Worm (Caenorhabditis elegans) whole organism, late embryonic: ENCODE measurements around the gene T22D1.3.
A peak's percentile ranks its signal among the peaks of the same experiment; 100 is the strongest.

Source experiments
- K09A11.1 ChIP-seq: sonication (generic microtip); optimal IDR thresholded peaks from 2 replicates; lab custom pipeline; 2017; ENCODE audit warnings: antibody characterized with exemption, mild to moderate bottlenecking, missing genetic modification characterization, missing compliant biosample characterization; ENCODE audit not compliant: insufficient read depth
- T23F11.4 ChIP-seq: fragments of 200-800 bp; sonication (Bioruptor generic); optimal IDR thresholded peaks from 2 replicates; lab custom pipeline; 2018; ENCODE audit warnings: mild to moderate bottlenecking, missing genetic modification characterization, missing compliant biosample characterization
- Y22D7AL.16 ChIP-seq: sonication (generic microtip); optimal IDR thresholded peaks from 2 replicates; lab custom pipeline; 2016; ENCODE audit warnings: missing genetic modification characterization, missing compliant biosample characterization
- ahr-1 ChIP-seq: sonication (generic microtip); optimal IDR thresholded peaks from 2 replicates; lab custom pipeline; 2016; ENCODE audit warnings: missing genetic modification characterization, missing compliant biosample characterization
- ceh-2 ChIP-seq: sonication (generic microtip); optimal IDR thresholded peaks from 2 replicates; lab custom pipeline; 2016; ENCODE audit warnings: missing genotype, missing genetic modification characterization, missing compliant biosample characterization
- ceh-31 ChIP-seq: sonication (generic microtip); optimal IDR thresholded peaks from 2 replicates; lab custom pipeline; 2016; ENCODE audit warnings: missing genetic modification characterization, missing compliant biosample characterization
- ceh-34 ChIP-seq: sonication (generic microtip); optimal IDR thresholded peaks from 2 replicates; lab custom pipeline; 2016; ENCODE audit warnings: mild to moderate bottlenecking, missing genetic modification characterization, missing compliant biosample characterization
- ceh-48 ChIP-seq: sonication (generic microtip); optimal IDR thresholded peaks from 2 replicates; lab custom pipeline; 2016; ENCODE audit warnings: missing genetic modification characterization, inconsistent platforms, missing compliant biosample characterization
- elt-2 ChIP-seq: sonication (generic microtip); optimal IDR thresholded peaks from 2 replicates; lab custom pipeline; 2016; ENCODE audit warnings: missing genetic modification reagents, missing genetic modification characterization, missing compliant biosample characterization
- hlh-15 ChIP-seq: sonication (generic microtip); optimal IDR thresholded peaks from 2 replicates; lab custom pipeline; 2016; ENCODE audit warnings: missing genetic modification characterization, missing compliant biosample characterization
- lim-6 ChIP-seq: sonication (generic microtip); optimal IDR thresholded peaks from 2 replicates; lab custom pipeline; 2016; ENCODE audit warnings: missing genetic modification characterization, missing compliant biosample characterization
- lin-11 ChIP-seq: fragments of 200-800 bp; sonication (Bioruptor generic); optimal IDR thresholded peaks from 2 replicates; lab custom pipeline; 2018; ENCODE audit warnings: mild to moderate bottlenecking, missing genetic modification characterization, missing compliant biosample characterization
- mec-3 ChIP-seq: sonication (generic microtip); optimal IDR thresholded peaks from 2 replicates; lab custom pipeline; 2016; ENCODE audit warnings: borderline replicate concordance, missing genetic modification characterization, missing compliant biosample characterization
- nfya-1 ChIP-seq: sonication (generic microtip); optimal IDR thresholded peaks from 2 replicates; lab custom pipeline; 2017; ENCODE audit warnings: missing genetic modification characterization, mild to moderate bottlenecking, missing compliant biosample characterization, antibody characterized with exemption, moderate library complexity
- pat-9 ChIP-seq: fragments of 200-800 bp; sonication (Bioruptor generic); optimal IDR thresholded peaks from 2 replicates; lab custom pipeline; 2018; ENCODE audit warnings: mild to moderate bottlenecking, missing genetic modification characterization, moderate library complexity, missing compliant biosample characterization
- pha-2 ChIP-seq: sonication (generic microtip); optimal IDR thresholded peaks from 2 replicates; lab custom pipeline; 2017; ENCODE audit warnings: mild to moderate bottlenecking, missing genetic modification characterization, missing compliant biosample characterization
- pqm-1 ChIP-seq: sonication (generic microtip); optimal IDR thresholded peaks from 2 replicates; lab custom pipeline; 2016; ENCODE audit warnings: missing genetic modification characterization, missing compliant biosample characterization
- rnt-1 ChIP-seq: sonication (generic microtip); optimal IDR thresholded peaks from 2 replicates; lab custom pipeline; 2016; ENCODE audit warnings: missing genetic modification characterization, missing compliant biosample characterization
- sox-2 ChIP-seq: fragments of 200-800 bp; sonication (Bioruptor generic); IDR thresholded peaks from 2 replicates; pipeline ENCODE4 v1.3.6; 2022; ENCODE audit warnings: missing genetic modification reagents, missing genetic modification characterization, missing compliant biosample characterization
- unc-3 ChIP-seq, 2 experiments: fragments of 200-800 bp in 1 of 2; sonication (Bioruptor generic) in 1 of 2; sonication (generic microtip) in 1 of 2; conservative IDR thresholded peaks in 1 of 2; optimal IDR thresholded peaks in 1 of 2; 2 replicates each; pipeline versions ENCODE4 v1.3.6 to Lab custom; 2016 to 2022; ENCODE audit warnings: missing compliant biosample characterization in 2 of 2, missing genetic modification characterization in 2 of 2, missing genetic modification reagents in 1 of 2
- unc-42 ChIP-seq: sonication (generic microtip); optimal IDR thresholded peaks from 2 replicates; lab custom pipeline; 2016; ENCODE audit warnings: missing genotype, missing genetic modification characterization, missing compliant biosample characterization
- unc-55 ChIP-seq: sonication (generic microtip); optimal IDR thresholded peaks from 2 replicates; lab custom pipeline; 2017; ENCODE audit warnings: missing biosample characterization, missing genetic modification reagents, missing genetic modification characterization

The T22D1.3 gene

DNA sequence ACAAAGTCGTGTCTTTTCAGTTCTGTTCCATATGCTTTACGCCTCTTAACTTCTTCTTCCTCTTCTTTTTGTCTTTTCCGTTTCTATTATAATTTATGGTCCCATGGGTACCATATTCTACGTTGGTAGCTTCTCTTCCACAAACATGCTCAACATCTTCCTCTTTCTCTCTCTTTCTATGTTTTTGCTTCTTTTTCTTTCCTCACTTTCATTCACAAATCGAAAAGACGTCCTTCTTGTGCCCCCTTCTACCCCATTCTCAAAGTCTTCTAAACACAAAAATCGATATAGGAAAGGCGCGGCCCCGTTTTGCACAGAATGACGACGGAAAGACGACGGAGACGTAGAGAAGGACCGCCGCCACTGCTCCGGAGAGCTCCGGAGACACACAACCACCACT, 45.4 kb downstream of the T22D1.3 start:
- TF ChIP-seq ceh-31 (peak; percentile 45), nfya-1 (tag; lab: Kevin White, UChicago) (peak; percentile 50), rnt-1 (tag; lab: Kevin White, UChicago) (no peak), unc-3 (GFP tag; conservative IDR thresholded peaks at IDR 0.05; lab: Robert Waterston, UW) (no peak), unc-3 (tag; optimal IDR thresholded peaks at IDR 0.05; lab: Kevin White, UChicago) (peak; percentile 52), unc-55 (peak; percentile 23), pat-9 (tag; lab: Kevin White, UChicago) (no peak), ceh-48 (tag; lab: Kevin White, UChicago) (peak; percentile 95), ceh-2 (tag; lab: Kevin White, UChicago) (no peak)

DNA sequence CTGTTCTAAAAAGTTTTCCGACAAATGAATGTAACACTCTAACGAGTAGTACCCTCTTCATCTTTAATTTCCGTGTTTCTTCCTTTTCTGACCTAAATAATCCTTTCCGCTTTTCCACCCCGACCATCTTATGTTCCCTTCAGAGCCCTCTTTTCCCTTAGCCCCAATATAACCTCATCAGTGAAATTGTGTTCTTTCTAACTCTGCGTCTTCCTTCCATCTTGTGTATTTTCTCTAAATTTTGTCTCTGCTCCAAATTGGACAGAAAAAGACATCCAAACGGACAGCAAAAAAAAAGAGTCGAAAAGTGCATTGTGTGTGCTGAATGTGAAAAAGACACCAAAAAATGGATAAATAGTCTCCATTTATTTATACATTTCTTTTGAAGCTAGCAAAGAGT, 46.1 kb downstream of the T22D1.3 start:
- no peak for TF ChIP-seq hlh-15 (tag; lab: Kevin White, UChicago)
- TF ChIP-seq ceh-34 (tag; lab: Kevin White, UChicago), result no peak
- no peak for TF ChIP-seq pha-2 (tag; lab: Kevin White, UChicago)
- TF ChIP-seq sox-2 (GFP tag; lab: Robert Waterston, UW), result no peak
- TF ChIP-seq lin-11 (tag; lab: Kevin White, UChicago), result no peak
- TF ChIP-seq K09A11.1, result no peak
- no peak for TF ChIP-seq elt-2
- peak; percentile 95 for TF ChIP-seq unc-42 (tag; lab: Kevin White, UChicago)

DNA sequence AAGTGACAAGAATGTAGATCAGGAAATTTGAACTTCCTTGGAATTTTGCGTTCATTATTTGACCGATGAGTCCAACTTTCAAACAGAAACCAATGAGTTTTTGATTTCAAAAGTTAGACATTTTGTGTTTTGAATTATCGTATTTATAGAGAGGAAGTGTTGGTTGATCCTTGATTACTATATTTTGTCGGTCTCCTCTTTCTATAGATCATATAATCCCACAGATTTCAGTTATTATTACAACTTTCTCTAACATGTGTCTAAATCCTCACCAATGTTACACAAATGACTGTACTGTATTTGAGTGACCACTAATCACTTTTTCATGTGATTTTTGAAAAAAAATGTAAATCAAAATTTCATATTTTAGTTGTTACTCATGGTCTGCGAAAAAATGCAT, 51.2 kb downstream of the T22D1.3 start, which contains the start of gene B0478.3:
TSS of gene B0478.3 (minus strand) at position 101 of the 400 bp plus-strand sequence.
- TF ChIP-seq lim-6 (tag; lab: Kevin White, UChicago) (no peak), rnt-1 (tag; lab: Kevin White, UChicago) (no peak), Y22D7AL.16 (no peak), ahr-1 (tag; lab: Kevin White, UChicago) (no peak), hlh-15 (tag; lab: Kevin White, UChicago) (no peak), T23F11.4 (GFP tag; lab: Kevin White, UChicago) (no peak)

DNA sequence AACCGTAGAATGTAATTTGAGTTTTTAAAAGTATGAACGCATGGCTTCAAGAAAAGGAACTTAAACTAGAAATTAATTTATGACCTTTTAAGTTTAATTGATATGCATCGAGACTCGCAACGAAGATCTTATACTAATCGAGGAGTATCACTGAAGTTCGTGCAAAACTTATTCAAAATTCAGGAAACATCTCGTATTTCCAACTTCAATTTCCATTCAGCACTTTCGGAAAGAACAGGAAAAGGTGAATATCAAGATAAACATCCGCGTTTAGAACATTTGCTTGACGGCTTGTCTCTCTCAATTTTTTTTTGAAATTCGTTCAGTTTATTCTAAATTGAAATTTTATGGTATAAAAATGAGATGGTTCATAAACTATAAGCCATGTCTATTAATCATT, 51.9 kb downstream of the T22D1.3 start, which contains the start of gene ZK381.2:
TSS of gene ZK381.2 (plus strand) at position 301 of the 400 bp plus-strand sequence.
- TF ChIP-seq mec-3, result no peak
- TF ChIP-seq pqm-1 (tag; lab: Kevin White, UChicago), result no peak
